Fruit fly (Drosophila melanogaster) S2 (cell line): ENCODE data around the gene CG33965.

ENCODE experiments used
- CG8478 ChIP-seq: fragments of >200 bp; optimal IDR thresholded peaks from 2 replicates; lab custom pipeline; 2018
- CTCF ChIP-seq, 2 experiments: fragments of >200 bp; optimal IDR thresholded peaks; 2 replicates each; lab custom pipeline; 2018

The CG33965 gene

dm6 chr3L:1256061-1256780, 23.5 kb downstream of the CG33965 start, which contains the start of gene tfc:
Gene tfc, plus strand, starts transcription at chr3L:1256449.
- TF ChIP-seq CG8478 (lab: Kevin White, UChicago), result no peak
- TF ChIP-seq CTCF (optimal IDR thresholded peaks at IDR 0.05; lab: Kevin White, UChicago), result no peak

dm6 chr3L:1258547-1258946, 25.9 kb downstream of the CG33965 start:
- no peak for TF ChIP-seq CTCF (optimal IDR thresholded peaks at IDR 0.05; lab: Kevin White, UChicago)
- no peak for TF ChIP-seq CG8478 (lab: Kevin White, UChicago)

- TF ChIP-seq CTCF (optimal IDR thresholded peaks at IDR 0.05; lab: Kevin White, UChicago) (no peak), CG8478 (lab: Kevin White, UChicago) (no peak)
These were observed 32.3 kb downstream of the CG33965 start for dm6 chr3L:1264998-1265397.

- TF ChIP-seq CTCF (optimal IDR thresholded peaks at IDR 0.05; lab: Kevin White, UChicago) (no peak), CG8478 (lab: Kevin White, UChicago) (no peak)
These were observed 32.8 kb downstream of the CG33965 start for dm6 chr3L:1265423-1266002.

dm6 chr3L:1269013-1269412, 36.3 kb downstream of the CG33965 start:
- TF ChIP-seq CTCF (optimal IDR thresholded peaks at IDR 0.05; lab: Kevin White, UChicago), result no peak
- no peak for TF ChIP-seq CG8478 (lab: Kevin White, UChicago)

dm6 chr3L:1275767-1276166, 43.1 kb downstream of the CG33965 start, which contains the start of gene CG32333:
Gene CG32333, plus strand, starts transcription at chr3L:1275956.
- TF ChIP-seq CTCF (optimal IDR thresholded peaks at IDR 0.05; lab: Kevin White, UChicago) (no peak), CG8478 (lab: Kevin White, UChicago) (no peak)

- no peak for TF ChIP-seq CG8478 (lab: Kevin White, UChicago)
- TF ChIP-seq CTCF (optimal IDR thresholded peaks at IDR 0.05; lab: Kevin White, UChicago), result no peak
These were observed 45.3 kb downstream of the CG33965 start for dm6 chr3L:1277937-1278336.

- TF ChIP-seq CG8478 (lab: Kevin White, UChicago), result no peak
- TF ChIP-seq CTCF (optimal IDR thresholded peaks at IDR 0.05; lab: Kevin White, UChicago), result no peak
These were observed 47.0 kb downstream of the CG33965 start for dm6 chr3L:1279685-1280084.

dm6 chr3L:1280890-1281622, 48.4 kb downstream of the CG33965 start:
- TF ChIP-seq CG8478 (lab: Kevin White, UChicago) (no peak), CTCF (optimal IDR thresholded peaks at IDR 0.05; lab: Kevin White, UChicago) (no peak)
